Fruit fly (Drosophila melanogaster) whole organism, wandering third instar larva: ENCODE results near the gene CG42322.

Experiments used
- CG32264 ChIP-seq: fragments of 200-800 bp; sonication (Bioruptor generic); optimal IDR thresholded peaks from 2 replicates; lab custom pipeline; 2016; ENCODE audit warnings: missing biosample characterization, missing genetic modification characterization
- CG9705 ChIP-seq: fragments of 200-800 bp; sonication (Bioruptor generic); optimal IDR thresholded peaks from 2 replicates; lab custom pipeline; 2018; ENCODE audit warnings: missing biosample characterization, mild to moderate bottlenecking, missing genetic modification characterization
- CrebA ChIP-seq: fragments of 200-800 bp; sonication (Bioruptor generic); optimal IDR thresholded peaks from 2 replicates; lab custom pipeline; 2016; ENCODE audit warnings: missing biosample characterization, mild to moderate bottlenecking, missing genetic modification characterization, borderline replicate concordance
- Dfd ChIP-seq: fragments of >200 bp; optimal IDR thresholded peaks from 2 replicates; lab custom pipeline; 2017; ENCODE audit warnings: missing biosample characterization, missing genetic modification characterization
- Dif ChIP-seq: fragments of 200-275, 200-300 bp; sonication (Bioruptor generic); optimal IDR thresholded peaks from 2 replicates; lab custom pipeline; 2018; ENCODE audit warnings: missing biosample characterization, missing genetic modification characterization; ENCODE audit not compliant: partially characterized antibody
- GATAd ChIP-seq: sonication (Bioruptor generic); optimal IDR thresholded peaks from 2 replicates; lab custom pipeline; 2016; ENCODE audit warnings: missing biosample characterization, missing genetic modification characterization
- HLH106 ChIP-seq: fragments of 200-800 bp; optimal IDR thresholded peaks from 3 replicates; lab custom pipeline; 2019; ENCODE audit warnings: missing biosample characterization, mild to moderate bottlenecking, missing genetic modification characterization, moderate library complexity
- Hnf4 ChIP-seq: fragments of 200-800 bp; sonication (Bioruptor generic); optimal IDR thresholded peaks from 2 replicates; lab custom pipeline; 2016; ENCODE audit warnings: missing biosample characterization, mild to moderate bottlenecking, missing genetic modification characterization
- Hr78 ChIP-seq: fragments of >200 bp; optimal IDR thresholded peaks from 2 replicates; lab custom pipeline; 2017; ENCODE audit warnings: missing biosample characterization, missing genetic modification characterization
- Hr83 ChIP-seq: fragments of 200-300 bp; sonication (Bioruptor generic); optimal IDR thresholded peaks from 2 replicates; lab custom pipeline; 2016; ENCODE audit warnings: missing biosample characterization, mild to moderate bottlenecking, missing genetic modification characterization, moderate library complexity; ENCODE audit not compliant: poor library complexity, severe bottlenecking
- Jra ChIP-seq: sonication (Bioruptor generic); optimal IDR thresholded peaks from 2 replicates; lab custom pipeline; 2016; ENCODE audit warnings: missing biosample characterization, missing genetic modification characterization
- Mio ChIP-seq: sonication (Bioruptor generic); optimal IDR thresholded peaks from 2 replicates; lab custom pipeline; 2016; ENCODE audit warnings: missing biosample characterization, missing genetic modification characterization
- Myc ChIP-seq: fragments of >200 bp; optimal IDR thresholded peaks from 2 replicates; lab custom pipeline; 2017
- N ChIP-seq: fragments of >200 bp; optimal IDR thresholded peaks from 2 replicates; lab custom pipeline; 2018; ENCODE audit warnings: missing biosample characterization, missing external identifiers, missing genetic modification characterization
- OdsH ChIP-seq: fragments of 200-800 bp; sonication (Bioruptor generic); optimal IDR thresholded peaks from 2 replicates; lab custom pipeline; 2016; ENCODE audit warnings: missing biosample characterization, mild to moderate bottlenecking, missing genetic modification characterization
- Rel ChIP-seq, 2 experiments: fragments of 200-800 bp; sonication (Bioruptor generic) in 1 of 2; optimal IDR thresholded peaks; 2 replicates in 1 of 2; 3 replicates in 1 of 2; lab custom pipeline; 2016 to 2019; ENCODE audit warnings: mild to moderate bottlenecking in 2 of 2, missing biosample characterization in 2 of 2, missing genetic modification characterization in 2 of 2, moderate library complexity in 1 of 2
- Sp1 ChIP-seq: fragments of 200-800 bp; sonication (Bioruptor generic); optimal IDR thresholded peaks from 3 replicates; lab custom pipeline; 2019; ENCODE audit warnings: missing biosample characterization, mild to moderate bottlenecking, missing genetic modification characterization, moderate library complexity
- Vsx2 ChIP-seq: fragments of 200-300, 225-300 bp; sonication (Bioruptor generic); optimal IDR thresholded peaks from 2 replicates; lab custom pipeline; 2018; ENCODE audit warnings: missing biosample characterization, missing genetic modification characterization; ENCODE audit not compliant: partially characterized antibody
- br ChIP-seq: fragments of 200-800 bp; sonication (Bioruptor generic); optimal IDR thresholded peaks from 2 replicates; lab custom pipeline; 2016; ENCODE audit warnings: missing biosample characterization, missing genetic modification characterization
- brk ChIP-seq: fragments of 200-800 bp; sonication (Bioruptor generic); optimal IDR thresholded peaks from 2 replicates; lab custom pipeline; 2016; ENCODE audit warnings: missing biosample characterization, mild to moderate bottlenecking, missing genetic modification characterization
- dl ChIP-seq, 2 experiments: fragments of 175-275, 200-275 bp in 1 of 2; fragments of 200-275 bp in 1 of 2; sonication (Bioruptor generic); optimal IDR thresholded peaks; lab custom pipeline; 2018; ENCODE audit warnings: mild to moderate bottlenecking in 2 of 2, missing biosample characterization in 2 of 2, missing genetic modification characterization in 2 of 2, moderate library complexity in 2 of 2; ENCODE audit not compliant: partially characterized antibody in 2 of 2, insufficient read depth in 1 of 2
- dmrt93B ChIP-seq: fragments of 200-800 bp; sonication (Bioruptor generic); optimal IDR thresholded peaks from 2 replicates; lab custom pipeline; 2018; ENCODE audit warnings: missing biosample characterization, mild to moderate bottlenecking, missing genetic modification characterization
- dsf ChIP-seq: sonication (Bioruptor generic); optimal IDR thresholded peaks from 2 replicates; lab custom pipeline; 2016; ENCODE audit warnings: missing biosample characterization, missing genetic modification characterization, borderline replicate concordance
- ey ChIP-seq: fragments of 200-800 bp; sonication (Bioruptor generic); optimal IDR thresholded peaks from 2 replicates; lab custom pipeline; 2016; ENCODE audit warnings: missing biosample characterization, missing genetic modification characterization
- foxo ChIP-seq, 2 experiments: fragments of 200-800 bp; sonication (Bioruptor generic); optimal IDR thresholded peaks; 2 replicates in 1 of 2; 3 replicates in 1 of 2; lab custom pipeline; 2016 to 2017; ENCODE audit warnings: missing biosample characterization in 2 of 2, missing genetic modification characterization in 2 of 2
- fru ChIP-seq: fragments of 200-800 bp; sonication (Bioruptor generic); optimal IDR thresholded peaks from 3 replicates; lab custom pipeline; 2016; ENCODE audit warnings: missing biosample characterization, mild to moderate bottlenecking, missing genetic modification characterization
- h ChIP-seq: fragments of 200-800 bp; sonication (Bioruptor generic); optimal IDR thresholded peaks from 3 replicates; lab custom pipeline; 2016; ENCODE audit warnings: missing biosample characterization, mild to moderate bottlenecking, missing genetic modification characterization
- jim ChIP-seq: fragments of 175-275, 200-325 bp; sonication (Bioruptor generic); optimal IDR thresholded peaks from 2 replicates; lab custom pipeline; 2016; ENCODE audit warnings: missing biosample characterization, mild to moderate bottlenecking, missing genetic modification characterization
- lola ChIP-seq: fragments of >200 bp; optimal IDR thresholded peaks from 2 replicates; lab custom pipeline; 2017; ENCODE audit warnings: missing biosample characterization, missing genetic modification characterization
- pan ChIP-seq: fragments of >200 bp; optimal IDR thresholded peaks from 2 replicates; lab custom pipeline; 2017
- psq ChIP-seq: fragments of 200-800 bp; sonication (Bioruptor generic); optimal IDR thresholded peaks from 3 replicates; lab custom pipeline; 2017; ENCODE audit warnings: missing biosample characterization, mild to moderate bottlenecking, missing genetic modification characterization, moderate library complexity
- rgr ChIP-seq: fragments of 200-800 bp; sonication (Bioruptor generic); optimal IDR thresholded peaks from 3 replicates; lab custom pipeline; 2016; ENCODE audit warnings: missing biosample characterization, mild to moderate bottlenecking, missing genetic modification characterization
- sage ChIP-seq: fragments of 200-800 bp; sonication (Bioruptor generic); optimal IDR thresholded peaks from 2 replicates; lab custom pipeline; 2016; ENCODE audit warnings: missing biosample characterization, mild to moderate bottlenecking, missing genetic modification characterization
- sv ChIP-seq: fragments of 200-800 bp; sonication (Bioruptor generic); optimal IDR thresholded peaks from 3 replicates; lab custom pipeline; 2016; ENCODE audit warnings: missing biosample characterization, missing genetic modification characterization
- woc ChIP-seq: sonication (Bioruptor generic); optimal IDR thresholded peaks from 2 replicates; lab custom pipeline; 2016; ENCODE audit warnings: missing biosample characterization, mild to moderate bottlenecking, missing genetic modification characterization

The CG42322 gene

dm6 chr3R:20749536-20749935, 9.6 kb downstream of the CG42322 start:
- TF ChIP-seq woc (GFP tag; lab: Kevin White, UChicago), result no peak
- no peak for TF ChIP-seq foxo (GFP tag; optimal IDR thresholded peaks at IDR 0.05; lab: Kevin White, UChicago)
- no peak for TF ChIP-seq dmrt93B (GFP tag; lab: Kevin White, UChicago)

DNA sequence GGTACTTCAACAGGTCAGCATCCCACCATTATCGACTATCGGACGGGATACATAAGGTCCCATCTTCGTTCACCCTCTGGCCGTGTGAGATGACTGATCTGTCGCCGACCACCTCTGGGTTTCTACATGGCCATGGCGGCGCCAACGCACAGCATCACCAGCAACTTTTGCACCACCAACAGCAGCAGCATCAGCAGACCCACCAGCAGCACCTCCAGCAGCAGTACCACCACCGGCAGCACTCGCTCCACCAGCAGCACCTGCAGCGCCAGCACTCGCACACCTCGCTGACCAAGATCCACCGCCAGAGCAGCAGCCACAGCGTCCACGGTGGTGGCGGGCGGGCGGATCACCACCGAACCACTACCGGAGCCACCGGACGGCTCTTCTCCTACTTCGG, 15.1 kb downstream of the CG42322 start:
- no peak for TF ChIP-seq dsf (GFP tag; lab: Kevin White, UChicago)
- no peak for TF ChIP-seq br (GFP tag; lab: Kevin White, UChicago)
- TF ChIP-seq Dfd (GFP tag; lab: Kevin White, UChicago), result peak; percentile 71
- TF ChIP-seq Dif (GFP tag; lab: Kevin White, UChicago), result no peak
- TF ChIP-seq woc (GFP tag; lab: Kevin White, UChicago), result no peak
- TF ChIP-seq, all 38 proteins: peak for 1

dm6 chr3R:20756429-20756828, 16.5 kb downstream of the CG42322 start, which contains the start of gene Syp:
TSS of gene Syp (plus strand) at chr3R:20756729.
- no peak for TF ChIP-seq brk
- no peak for TF ChIP-seq CrebA
- TF ChIP-seq pan (lab: Kevin White, UChicago), result no peak
- TF ChIP-seq dl (GFP tag; optimal IDR thresholded peaks at IDR 0.05; lab: Kevin White, UChicago; ENCODE audit: insufficient read depth in 1 of 2, partially characterized antibody in 2 of 2), result no peak
- no peak for TF ChIP-seq jim (GFP tag; lab: Kevin White, UChicago)
- TF ChIP-seq HLH106 (tag; lab: Kevin White, UChicago), result no peak
- no peak for TF ChIP-seq N
- no peak for TF ChIP-seq Vsx2 (GFP tag; lab: Kevin White, UChicago)
- no peak for TF ChIP-seq Hr78 (GFP tag; lab: Kevin White, UChicago)
- no peak for TF ChIP-seq CG9705
- no peak for TF ChIP-seq dsf (GFP tag; lab: Kevin White, UChicago)
- TF ChIP-seq ey (GFP tag; lab: Kevin White, UChicago), result no peak
- no peak for TF ChIP-seq fru (GFP tag; lab: Kevin White, UChicago)
- no peak for TF ChIP-seq CG32264

dm6 chr3R:20762175-20762795, 22.4 kb downstream of the CG42322 start, which contains the start of gene CG31195:
TSS of gene CG31195 (minus strand) at chr3R:20762369.
- TF ChIP-seq rgr (GFP tag; lab: Kevin White, UChicago) (peak; percentile 17), HLH106 (tag; lab: Kevin White, UChicago) (no peak), Jra (GFP tag; lab: Kevin White, UChicago) (peak; percentile 12), Hr83 (GFP tag; lab: Kevin White, UChicago) (peak; percentile 56), psq (no peak), Hnf4 (GFP tag; lab: Kevin White, UChicago) (peak; percentile 16), pan (lab: Kevin White, UChicago) (no peak), foxo (GFP tag; optimal IDR thresholded peaks at IDR 0.05; lab: Kevin White, UChicago) (peak in 1 of 2 experiments; percentile 45), woc (GFP tag; lab: Kevin White, UChicago) (peak; percentile 52), dl (GFP tag; optimal IDR thresholded peaks at IDR 0.05; lab: Kevin White, UChicago; ENCODE audit: insufficient read depth in 1 of 2, partially characterized antibody in 2 of 2) (no peak)

- TF ChIP-seq jim (GFP tag; lab: Kevin White, UChicago) (no peak), ey (GFP tag; lab: Kevin White, UChicago) (peak; percentile 63), woc (GFP tag; lab: Kevin White, UChicago) (peak; percentile 57), foxo (GFP tag; optimal IDR thresholded peaks at IDR 0.05; lab: Kevin White, UChicago) (peak in 1 of 2 experiments; percentile 62), sv (GFP tag; lab: Kevin White, UChicago) (no peak), br (GFP tag; lab: Kevin White, UChicago) (peak; percentile 42), GATAd (GFP tag; lab: Kevin White, UChicago) (no peak), dmrt93B (GFP tag; lab: Kevin White, UChicago) (peak; percentile 46), sage (GFP tag; lab: Kevin White, UChicago) (peak; percentile 6), pan (lab: Kevin White, UChicago) (no peak), h (GFP tag; lab: Kevin White, UChicago) (peak; percentile 60), HLH106 (tag; lab: Kevin White, UChicago) (peak; percentile 70), Hnf4 (GFP tag; lab: Kevin White, UChicago) (peak; percentile 32), Sp1 (GFP tag; lab: Kevin White, UChicago) (peak; percentile 73), Rel (GFP tag; optimal IDR thresholded peaks at IDR 0.05; lab: Kevin White, UChicago) (peak; percentile 66), Rel (tag; optimal IDR thresholded peaks at IDR 0.05; lab: Kevin White, UChicago) (no peak), fru (GFP tag; lab: Kevin White, UChicago) (peak; percentile 76), psq (peak; percentile 82), OdsH (GFP tag; lab: Kevin White, UChicago) (peak; percentile 52), dl (GFP tag; optimal IDR thresholded peaks at IDR 0.05; lab: Kevin White, UChicago; ENCODE audit: insufficient read depth in 1 of 2, partially characterized antibody in 2 of 2) (no peak), dsf (GFP tag; lab: Kevin White, UChicago) (no peak), Dif (GFP tag; lab: Kevin White, UChicago) (no peak), Mio (GFP tag; lab: Kevin White, UChicago) (no peak), rgr (GFP tag; lab: Kevin White, UChicago) (peak; percentile 58), Dfd (GFP tag; lab: Kevin White, UChicago) (no peak), N (no peak), brk (no peak), CrebA (no peak), Myc (lab: Kevin White, UChicago) (no peak), lola (GFP tag; lab: Kevin White, UChicago) (no peak), Vsx2 (GFP tag; lab: Kevin White, UChicago) (no peak)
Observed at dm6 chr3R:20764058-20764457, 24.1 kb downstream of the CG42322 start.
